Worm (Caenorhabditis elegans) whole organism, midembryonic: Measurements from ENCODE around the gene F22F7.4.
"Not testable (repeated sequence)": the region's sequence is repeated elsewhere in the genome, so short reads cannot be mapped to it uniquely, and the experiment has no call there.

ENCODE experiments used
- T22C8.4 ChIP-seq: fragments of 200-800 bp; sonication (Bioruptor generic); IDR thresholded peaks from 2 replicates; pipeline ENCODE4 v1.3.6; 2022; ENCODE audit warnings: missing genetic modification characterization, missing compliant biosample characterization
- cog-1 ChIP-seq: sonication (generic microtip); optimal IDR thresholded peaks from 2 replicates; lab custom pipeline; 2016; ENCODE audit warnings: missing genetic modification characterization, missing compliant biosample characterization
- flt-1 ChIP-seq: fragments of 200-800 bp; sonication (Bioruptor generic); IDR thresholded peaks from 2 replicates; pipeline ENCODE4 v1.3.6; 2022; ENCODE audit warnings: missing genetic modification characterization, missing compliant biosample characterization
- klf-2 ChIP-seq: fragments of 200-800 bp; sonication (Bioruptor generic); conservative IDR thresholded peaks from 2 replicates; pipeline ENCODE4 v1.3.6; 2022; ENCODE audit warnings: missing genetic modification reagents, missing genetic modification characterization, missing compliant biosample characterization
- med-1 ChIP-seq: sonication (generic microtip); optimal IDR thresholded peaks from 2 replicates; lab custom pipeline; 2017; ENCODE audit warnings: missing genetic modification characterization, mild to moderate bottlenecking, missing compliant biosample characterization, antibody characterized with exemption, missing genetic modification reagents; ENCODE audit not compliant: insufficient read depth
- ref-1 ChIP-seq: fragments of 200-800 bp; sonication (Bioruptor generic); conservative IDR thresholded peaks from 2 replicates; pipeline ENCODE4 v1.3.6; 2022; ENCODE audit warnings: missing genetic modification reagents, missing genetic modification characterization, missing compliant biosample characterization
- tab-1 ChIP-seq: fragments of 200-800 bp; sonication (Bioruptor generic); IDR thresholded peaks from 2 replicates; pipeline ENCODE4 v1.3.6; 2022; ENCODE audit warnings: missing genetic modification characterization, missing compliant biosample characterization
- ztf-23 ChIP-seq: fragments of 200-800 bp; sonication (Bioruptor generic); IDR thresholded peaks from 2 replicates; pipeline ENCODE4 v1.3.6; 2022; ENCODE audit warnings: missing genetic modification reagents, missing genetic modification characterization, missing compliant biosample characterization
- ztf-29 ChIP-seq: fragments of 200-800 bp; sonication (Bioruptor generic); IDR thresholded peaks from 2 replicates; pipeline ENCODE4 v1.3.6; 2022; ENCODE audit warnings: missing genetic modification reagents, missing genetic modification characterization, missing compliant biosample characterization

F22F7.4 gene

DNA sequence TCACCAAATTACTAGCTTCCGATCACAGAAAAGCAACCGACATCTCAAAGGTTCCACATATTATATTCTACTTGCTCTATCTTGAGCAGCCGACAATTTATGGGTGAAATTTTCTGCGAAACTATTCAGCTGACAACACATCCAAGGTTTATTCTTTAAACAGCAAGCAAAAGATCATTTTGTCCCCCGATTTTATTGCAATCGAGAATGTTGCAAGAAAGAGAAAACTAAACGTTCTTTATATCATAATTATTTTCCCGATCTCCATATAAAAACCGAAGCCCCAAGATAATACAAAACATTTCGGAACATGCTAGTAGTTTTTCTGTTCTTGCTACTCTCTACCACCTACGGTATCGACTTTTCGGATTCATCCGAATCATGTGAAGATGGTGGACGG, 10.1 kb downstream of the F22F7.4 start, which contains the start of gene clec-207:
Gene clec-207, plus strand, starts transcription at position 301 of the 400 bp plus-strand sequence.
- TF ChIP-seq flt-1 (GFP tag; lab: Robert Waterston, UW) (no peak), ztf-29 (GFP tag; lab: Robert Waterston, UW) (no peak), ztf-23 (no peak), T22C8.4 (no peak), cog-1 (tag; lab: Kevin White, UChicago) (no peak), ref-1 (GFP tag; lab: Robert Waterston, UW) (no peak), med-1 (GFP tag; lab: Kevin White, UChicago) (no peak), klf-2 (GFP tag; lab: Robert Waterston, UW) (no peak), tab-1 (GFP tag; lab: Robert Waterston, UW) (no peak)

ce11 chrV:2095204-2095603, 10.7 kb downstream of the F22F7.4 start, which contains the start of gene F36F12.2:
F36F12.2 (minus strand) TSS chrV:2095304.
- TF ChIP-seq ztf-23 (no peak), flt-1 (GFP tag; lab: Robert Waterston, UW) (no peak), med-1 (GFP tag; lab: Kevin White, UChicago) (no peak), T22C8.4 (no peak), klf-2 (GFP tag; lab: Robert Waterston, UW) (no peak), tab-1 (GFP tag; lab: Robert Waterston, UW) (no peak), ztf-29 (GFP tag; lab: Robert Waterston, UW) (no peak), cog-1 (tag; lab: Kevin White, UChicago) (no peak)

DNA sequence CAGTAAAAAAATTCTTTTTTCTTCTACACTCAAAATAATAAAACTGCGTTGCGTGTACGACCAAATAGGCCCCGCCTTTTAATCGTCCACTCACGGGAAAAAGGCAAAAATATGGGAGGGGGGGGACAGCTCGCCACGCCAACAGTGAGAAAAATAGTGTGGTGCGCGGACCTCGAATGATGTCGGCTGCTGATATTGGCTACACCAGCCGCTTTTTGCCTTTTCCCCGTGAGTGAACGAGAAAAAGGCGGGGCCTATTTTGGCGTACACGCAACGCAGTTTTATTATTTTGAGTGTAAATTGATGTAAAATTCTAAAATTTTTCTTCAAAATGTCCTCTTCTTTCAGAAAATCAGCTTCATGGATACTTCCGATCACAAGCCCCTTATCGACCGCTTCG, 15.6 kb downstream of the F22F7.4 start, which contains the start of gene ztf-28:
Gene ztf-28, plus strand, starts transcription at position 349 of the 400 bp plus-strand sequence.
- not testable (repeated sequence) for TF ChIP-seq flt-1, ref-1, tab-1 (GFP tag; lab: Robert Waterston, UW)

DNA sequence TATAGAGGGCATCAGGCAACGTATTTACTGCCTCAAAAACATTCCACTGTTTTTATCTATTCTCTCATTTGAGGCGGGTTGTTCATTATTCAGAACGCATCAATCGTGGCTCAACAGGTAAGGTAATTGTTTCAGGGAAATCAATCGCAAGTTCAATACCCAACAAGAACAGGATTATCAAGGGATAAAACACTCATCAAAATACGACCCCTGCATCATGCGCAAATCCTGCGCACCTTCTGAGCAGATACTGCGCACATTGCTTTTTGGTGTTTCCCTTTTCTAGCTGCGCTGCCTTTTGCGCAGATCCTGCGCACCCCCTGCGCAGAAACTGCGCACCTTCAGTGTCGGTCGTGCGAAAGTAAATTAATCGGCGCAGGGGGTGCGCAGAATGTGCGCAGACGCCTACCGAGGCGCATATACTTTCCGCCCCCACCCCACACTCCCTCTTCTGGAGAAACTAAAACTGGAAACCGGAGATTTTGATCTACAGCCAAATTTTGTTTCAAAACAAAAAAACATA, 20.1 kb downstream of the F22F7.4 start, which contains the start of gene F36F12.3:
Gene F36F12.3, plus strand, starts transcription at position 51 of the 523 bp plus-strand sequence.
- TF ChIP-seq med-1 (GFP tag; lab: Kevin White, UChicago); T22C8.4; ref-1 (GFP tag; lab: Robert Waterston, UW): not testable (repeated sequence)

DNA sequence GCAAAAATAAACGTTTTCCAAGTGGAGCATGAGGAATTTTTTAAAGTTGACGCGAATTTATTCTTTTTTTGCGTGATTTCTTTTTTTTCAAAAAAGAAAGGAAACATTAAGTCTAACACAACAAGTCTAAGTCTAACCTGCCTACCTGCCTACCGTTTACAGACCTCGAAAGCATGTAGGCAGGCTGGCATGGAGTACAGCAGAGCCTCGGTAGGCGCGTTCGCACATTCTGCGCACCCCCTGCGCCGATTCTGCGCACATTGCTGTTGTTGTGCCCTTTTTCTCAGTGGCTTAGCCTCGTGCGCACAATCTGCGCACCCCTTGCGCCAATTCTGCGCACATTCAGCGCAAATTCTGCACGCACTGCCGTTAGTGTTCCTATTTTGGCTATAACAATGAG, 22.0 kb downstream of the F22F7.4 start:
- TF ChIP-seq ztf-23 (no peak), flt-1 (GFP tag; lab: Robert Waterston, UW) (no peak), ztf-29 (GFP tag; lab: Robert Waterston, UW) (no peak), klf-2 (GFP tag; lab: Robert Waterston, UW) (0 out of 2 replicates have a peak, but pooled peaks have one; percentile 10), med-1 (GFP tag; lab: Kevin White, UChicago) (no peak), tab-1 (GFP tag; lab: Robert Waterston, UW) (no peak), cog-1 (tag; lab: Kevin White, UChicago) (no peak)

DNA sequence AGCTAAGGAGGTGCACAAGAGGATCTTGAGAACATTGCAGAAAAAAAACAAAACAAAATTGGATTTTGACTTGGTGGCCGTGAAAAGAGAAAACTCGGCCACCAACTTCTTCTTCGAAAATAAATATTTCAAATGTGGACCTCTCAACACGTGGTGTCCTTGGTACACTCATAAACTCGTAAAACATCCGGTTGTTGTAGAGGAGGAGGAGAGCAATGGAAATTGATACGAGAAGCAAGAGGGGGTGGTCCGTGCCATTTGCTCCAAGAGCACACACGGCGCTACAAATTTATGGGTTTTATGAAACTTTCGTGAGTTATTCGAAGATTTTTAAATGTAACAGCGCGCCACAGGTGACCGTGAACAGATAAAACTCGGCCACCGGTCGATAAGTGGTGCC, 24.0 kb downstream of the F22F7.4 start:
- TF ChIP-seq ztf-23 (no peak), med-1 (GFP tag; lab: Kevin White, UChicago) (no peak), tab-1 (GFP tag; lab: Robert Waterston, UW) (no peak), flt-1 (GFP tag; lab: Robert Waterston, UW) (no peak), klf-2 (GFP tag; lab: Robert Waterston, UW) (no peak), cog-1 (tag; lab: Kevin White, UChicago) (no peak)

DNA sequence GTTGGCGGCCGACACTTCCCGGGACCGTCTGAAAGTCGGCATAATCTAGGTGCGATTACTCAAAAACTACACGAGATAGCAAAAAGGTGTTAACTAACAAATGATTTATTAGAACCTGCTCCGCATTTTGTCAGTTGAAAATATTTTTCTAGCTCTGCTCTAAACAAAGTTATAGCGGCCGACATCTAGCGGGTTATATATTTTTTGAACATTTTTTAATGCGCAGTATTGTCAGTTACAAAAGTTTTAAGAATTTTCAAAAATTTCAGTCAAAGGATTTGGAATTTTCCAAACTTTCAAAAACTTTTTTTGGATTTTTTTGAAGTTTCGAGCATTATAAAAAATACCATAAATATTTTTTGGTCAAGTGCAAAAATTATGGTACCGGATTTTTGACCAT, 24.6 kb downstream of the F22F7.4 start:
- TF ChIP-seq ztf-29 (GFP tag; lab: Robert Waterston, UW) (no peak), cog-1 (tag; lab: Kevin White, UChicago) (no peak), ztf-23 (no peak), T22C8.4 (no peak), klf-2 (GFP tag; lab: Robert Waterston, UW) (no peak), flt-1 (GFP tag; lab: Robert Waterston, UW) (no peak), tab-1 (GFP tag; lab: Robert Waterston, UW) (no peak), med-1 (GFP tag; lab: Kevin White, UChicago) (no peak), ref-1 (GFP tag; lab: Robert Waterston, UW) (no peak)

ce11 chrV:2076043-2076442, 29.8 kb downstream of the F22F7.4 start:
- TF ChIP-seq ztf-29 (GFP tag; lab: Robert Waterston, UW) (no peak), klf-2 (GFP tag; lab: Robert Waterston, UW) (no peak), ztf-23 (peak; percentile 26; the same call in 1 of the 2 replicates)

DNA sequence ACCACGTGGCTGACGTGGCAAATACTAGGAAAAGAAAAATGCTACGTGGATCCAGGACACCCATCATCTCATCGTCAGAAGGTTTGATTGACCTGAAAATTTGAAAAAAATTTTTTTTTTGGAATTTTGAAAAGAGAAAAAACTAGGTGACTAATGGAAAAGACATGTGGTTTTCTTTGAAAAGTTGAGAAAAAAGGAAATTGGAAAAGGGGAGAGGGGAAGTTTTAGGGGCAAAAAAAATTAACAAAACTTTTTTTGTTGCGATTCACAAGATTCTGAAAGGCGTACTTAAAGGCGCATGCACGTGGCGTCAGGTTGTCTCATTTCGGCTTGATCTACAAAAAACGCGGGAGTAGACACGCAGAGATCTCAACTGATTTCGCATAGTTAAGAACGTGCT, 33.1 kb downstream of the F22F7.4 start, which contains the start of gene Y40B10A.9:
Gene Y40B10A.9, minus strand, starts transcription at position 101 of the 400 bp plus-strand sequence.
- TF ChIP-seq med-1 (GFP tag; lab: Kevin White, UChicago) = no peak
- TF ChIP-seq flt-1 (GFP tag; lab: Robert Waterston, UW) = no peak
- TF ChIP-seq ref-1 (GFP tag; lab: Robert Waterston, UW) = no peak
- no peak for TF ChIP-seq ztf-29 (GFP tag; lab: Robert Waterston, UW)
- no peak for TF ChIP-seq tab-1 (GFP tag; lab: Robert Waterston, UW)
- TF ChIP-seq klf-2 (GFP tag; lab: Robert Waterston, UW) = no peak
- TF ChIP-seq ztf-23 = no peak
- TF ChIP-seq T22C8.4 = no peak
- TF ChIP-seq cog-1 (tag; lab: Kevin White, UChicago) = no peak
